Worm (Caenorhabditis elegans) whole organism, L4 larva: Measurements from ENCODE around the gene mop-25.2.

Experiments
- F37D6.2 ChIP-seq: sonication (generic microtip); optimal IDR thresholded peaks from 2 replicates; lab custom pipeline; 2016; ENCODE audit warnings: mild to moderate bottlenecking, missing genetic modification characterization, missing compliant biosample characterization
- F49E8.2 ChIP-seq: sonication (generic microtip); optimal IDR thresholded peaks from 2 replicates; lab custom pipeline; 2016; ENCODE audit warnings: missing compliant biosample characterization, mild to moderate bottlenecking, missing genetic modification characterization, borderline replicate concordance
- Y48G9A.11 ChIP-seq: fragments of 200-800 bp; sonication (Bioruptor generic); IDR thresholded peaks from 2 replicates; pipeline ENCODE4 v1.3.6; 2022; ENCODE audit warnings: missing genetic modification reagents, missing genetic modification characterization, missing compliant biosample characterization
- aly-2 ChIP-seq: sonication (generic microtip); optimal IDR thresholded peaks from 2 replicates; lab custom pipeline; 2018; ENCODE audit warnings: missing biosample characterization, missing genetic modification characterization
- ama-1 ChIP-seq: fragments of 150-350 bp; optimal IDR thresholded peaks from 2 replicates; lab custom pipeline; 2014; ENCODE audit warnings: inconsistent platforms, mixed read lengths
- arid-1 ChIP-seq: fragments of 200-800 bp; sonication (Bioruptor generic); conservative IDR thresholded peaks from 2 replicates; pipeline ENCODE4 v1.3.6; 2022; ENCODE audit warnings: missing genetic modification reagents, missing genetic modification characterization, missing compliant biosample characterization
- attf-4 ChIP-seq: sonication (generic microtip); optimal IDR thresholded peaks from 3 replicates; lab custom pipeline; 2017; ENCODE audit warnings: missing biosample characterization, missing genetic modification characterization
- ceh-20 ChIP-seq: fragments of 200-800 bp; sonication (Bioruptor generic); IDR thresholded peaks from 2 replicates; pipeline ENCODE4 v1.3.6; 2022; ENCODE audit warnings: missing genetic modification reagents, missing genetic modification characterization, missing compliant biosample characterization
- ceh-28 ChIP-seq: fragments of 150-350 bp; optimal IDR thresholded peaks from 2 replicates; lab custom pipeline; 2014; ENCODE audit warnings: missing biosample characterization, missing genetic modification reagents, missing genetic modification characterization
- ceh-32 ChIP-seq: sonication (generic microtip); optimal IDR thresholded peaks from 2 replicates; lab custom pipeline; 2016; ENCODE audit warnings: mild to moderate bottlenecking, missing genetic modification characterization, missing compliant biosample characterization; ENCODE audit not compliant: poor library complexity
- ceh-62 ChIP-seq: sonication (generic microtip); optimal IDR thresholded peaks from 2 replicates; lab custom pipeline; 2017; ENCODE audit warnings: missing biosample characterization, missing genetic modification characterization
- cey-2 ChIP-seq: sonication (generic microtip); optimal IDR thresholded peaks from 3 replicates; lab custom pipeline; 2017; ENCODE audit warnings: missing genetic modification characterization, mild to moderate bottlenecking, missing compliant biosample characterization, antibody characterized with exemption, borderline replicate concordance; ENCODE audit not compliant: insufficient read depth
- ctbp-1 ChIP-seq: fragments of 200-800 bp; sonication (Bioruptor generic); IDR thresholded peaks from 2 replicates; pipeline ENCODE4 v1.3.6; 2022; ENCODE audit warnings: missing genetic modification reagents, missing genetic modification characterization, missing compliant biosample characterization
- dmd-8 ChIP-seq: fragments of 200-800 bp; sonication (Bioruptor generic); IDR thresholded peaks from 2 replicates; pipeline ENCODE4 v1.3.6; 2022; ENCODE audit warnings: missing genetic modification characterization, missing compliant biosample characterization
- dve-1 ChIP-seq: sonication (generic microtip); optimal IDR thresholded peaks from 2 replicates; lab custom pipeline; 2017; ENCODE audit warnings: antibody characterized with exemption, mild to moderate bottlenecking, missing genetic modification characterization, missing compliant biosample characterization; ENCODE audit not compliant: insufficient read depth
- egl-27 ChIP-seq: sonication (generic microtip); optimal IDR thresholded peaks from 3 replicates; lab custom pipeline; 2017; ENCODE audit warnings: missing biosample characterization, missing genetic modification reagents, missing genetic modification characterization
- fkh-10 ChIP-seq: fragments of 150-350 bp; optimal IDR thresholded peaks from 2 replicates; lab custom pipeline; 2014; ENCODE audit warnings: missing biosample characterization, missing genetic modification reagents, missing genetic modification characterization
- gei-8 ChIP-seq: fragments of 200-800 bp; sonication (Bioruptor generic); optimal IDR thresholded peaks from 2 replicates; lab custom pipeline; 2018; ENCODE audit warnings: mild to moderate bottlenecking, missing genetic modification characterization, missing compliant biosample characterization
- jun-1 ChIP-seq: fragments of 150-350 bp; optimal IDR thresholded peaks from 2 replicates; lab custom pipeline; 2014; ENCODE audit warnings: missing biosample characterization, missing genetic modification reagents, missing genetic modification characterization
- lim-7 ChIP-seq: fragments of 200-800 bp; sonication (Bioruptor generic); IDR thresholded peaks from 2 replicates; pipeline ENCODE4 v1.3.6; 2022; ENCODE audit warnings: missing genetic modification characterization, missing compliant biosample characterization
- lin-15B ChIP-seq: fragments of 150-350 bp; sonication (generic microtip); optimal IDR thresholded peaks from 3 replicates; lab custom pipeline; 2014; ENCODE audit warnings: missing biosample characterization, missing genetic modification characterization
- lin-29 ChIP-seq: fragments of 200-800 bp; sonication (Bioruptor generic); IDR thresholded peaks from 2 replicates; pipeline ENCODE4 v1.3.6; 2022; ENCODE audit warnings: missing genetic modification reagents, missing genetic modification characterization, missing compliant biosample characterization
- madf-9 ChIP-seq: fragments of 200-800 bp; sonication (Bioruptor generic); conservative IDR thresholded peaks from 2 replicates; pipeline ENCODE4 v1.3.6; 2022; ENCODE audit warnings: missing genetic modification reagents, missing genetic modification characterization, missing compliant biosample characterization
- mdl-1 ChIP-seq, 2 experiments: fragments of 150-350 bp in 1 of 2; sonication (generic microtip) in 1 of 2; optimal IDR thresholded peaks; 2 replicates each; lab custom pipeline; 2014 to 2017; ENCODE audit warnings: missing biosample characterization in 2 of 2, missing genetic modification characterization in 2 of 2
- mdt-29 ChIP-seq: fragments of 200-800 bp; sonication (Bioruptor generic); IDR thresholded peaks from 2 replicates; pipeline ENCODE4 v1.3.6; 2022; ENCODE audit warnings: missing genetic modification reagents, missing genetic modification characterization, missing compliant biosample characterization
- mxl-2 ChIP-seq: fragments of 200-800 bp; sonication (Bioruptor generic); conservative IDR thresholded peaks from 2 replicates; pipeline ENCODE4 v1.3.6; 2022; ENCODE audit warnings: missing genetic modification reagents, missing genetic modification characterization, missing compliant biosample characterization
- mxl-3 ChIP-seq: fragments of 200-800 bp; sonication (Bioruptor generic); optimal IDR thresholded peaks from 2 replicates; lab custom pipeline; 2018; ENCODE audit warnings: mild to moderate bottlenecking, missing genetic modification characterization, missing compliant biosample characterization
- nhr-102 ChIP-seq: sonication (generic microtip); optimal IDR thresholded peaks from 2 replicates; lab custom pipeline; 2016; ENCODE audit warnings: mild to moderate bottlenecking, missing genetic modification characterization, moderate library complexity, missing compliant biosample characterization
- nhr-111 ChIP-seq: fragments of 200-800 bp; sonication (Bioruptor generic); optimal IDR thresholded peaks from 2 replicates; lab custom pipeline; 2018; ENCODE audit warnings: mild to moderate bottlenecking, missing genetic modification characterization, missing compliant biosample characterization
- nhr-237 ChIP-seq: sonication (generic microtip); optimal IDR thresholded peaks from 2 replicates; lab custom pipeline; 2017; ENCODE audit warnings: missing biosample characterization, missing genetic modification characterization
- nhr-25 ChIP-seq: sonication (generic microtip); optimal IDR thresholded peaks from 2 replicates; lab custom pipeline; 2017; ENCODE audit warnings: missing genetic modification characterization, mild to moderate bottlenecking, missing compliant biosample characterization, antibody characterized with exemption, moderate library complexity, borderline replicate concordance; ENCODE audit not compliant: insufficient read depth
- nhr-28 ChIP-seq: fragments of 150-350 bp; optimal IDR thresholded peaks from 2 replicates; lab custom pipeline; 2014; ENCODE audit warnings: missing biosample characterization, missing genetic modification characterization
- nhr-42 ChIP-seq: fragments of 200-800 bp; sonication (Bioruptor generic); IDR thresholded peaks from 2 replicates; pipeline ENCODE4 v1.3.6; 2022; ENCODE audit warnings: missing genetic modification characterization, missing compliant biosample characterization
- nhr-48 ChIP-seq: sonication (generic microtip); optimal IDR thresholded peaks from 2 replicates; lab custom pipeline; 2016; ENCODE audit warnings: mild to moderate bottlenecking, missing genetic modification characterization, missing compliant biosample characterization
- nhr-6 ChIP-seq: fragments of 150-350 bp; optimal IDR thresholded peaks from 2 replicates; lab custom pipeline; 2014; ENCODE audit warnings: missing biosample characterization, missing genetic modification characterization
- nhr-77 ChIP-seq: fragments of 150-350 bp; optimal IDR thresholded peaks from 2 replicates; lab custom pipeline; 2014; ENCODE audit warnings: missing biosample characterization, missing genetic modification characterization
- pha-4 ChIP-seq, 2 experiments: fragments of 150-350 bp in 1 of 2; fragments of 200-800 bp in 1 of 2; sonication (Bioruptor generic) in 1 of 2; IDR thresholded peaks in 1 of 2; optimal IDR thresholded peaks in 1 of 2; 2 replicates each; pipeline versions ENCODE4 v1.3.6 to Lab custom; 2014 to 2022; ENCODE audit warnings: missing genetic modification characterization in 2 of 2, missing genetic modification reagents in 2 of 2, missing biosample characterization in 1 of 2, missing compliant biosample characterization in 1 of 2
- php-3 ChIP-seq: fragments of 200-800 bp; sonication (Bioruptor generic); IDR thresholded peaks from 2 replicates; pipeline ENCODE4 v1.3.6; 2022; ENCODE audit warnings: missing genetic modification reagents, missing genetic modification characterization, missing compliant biosample characterization
- pqm-1 ChIP-seq: sonication (generic microtip); optimal IDR thresholded peaks from 2 replicates; lab custom pipeline; 2017; ENCODE audit warnings: missing biosample characterization, missing genetic modification characterization
- rbr-2 ChIP-seq: sonication (generic microtip); optimal IDR thresholded peaks from 2 replicates; lab custom pipeline; 2016; ENCODE audit warnings: missing genotype, missing genetic modification characterization, missing compliant biosample characterization
- set-16 ChIP-seq: fragments of 200-800 bp; sonication (Bioruptor generic); IDR thresholded peaks from 2 replicates; pipeline ENCODE4 v1.3.6; 2022; ENCODE audit warnings: missing genetic modification reagents, missing genetic modification characterization, missing compliant biosample characterization
- skn-1 ChIP-seq: fragments of 150-350 bp; optimal IDR thresholded peaks from 2 replicates; lab custom pipeline; 2014; ENCODE audit warnings: missing biosample characterization, missing genetic modification characterization
- snpc-4 ChIP-seq: fragments of 150-350 bp; optimal IDR thresholded peaks from 2 replicates; lab custom pipeline; 2014; ENCODE audit warnings: missing biosample characterization, missing genetic modification characterization
- spr-1 ChIP-seq: sonication (generic microtip); optimal IDR thresholded peaks from 2 replicates; lab custom pipeline; 2016; ENCODE audit warnings: mild to moderate bottlenecking, missing genetic modification characterization, missing compliant biosample characterization
- tra-1 ChIP-seq: fragments of 200-800 bp; sonication (Bioruptor generic); IDR thresholded peaks from 2 replicates; pipeline ENCODE4 v1.3.6; 2022; ENCODE audit warnings: missing genetic modification reagents, missing genetic modification characterization, missing compliant biosample characterization
- unc-39 ChIP-seq: sonication (generic microtip); optimal IDR thresholded peaks from 2 replicates; lab custom pipeline; 2017; ENCODE audit warnings: missing biosample characterization, missing genetic modification characterization
- unc-62 ChIP-seq, 3 experiments: fragments of 150-350 bp in 1 of 3; sonication (generic microtip); optimal IDR thresholded peaks in 2 of 3; peaks in 1 of 3; 1 replicate in 1 of 3; 2 replicates in 2 of 3; lab custom pipeline; 2014 to 2017; ENCODE audit warnings: missing biosample characterization in 3 of 3, missing genetic modification characterization in 3 of 3, missing genetic modification reagents in 3 of 3, missing genotype in 1 of 3
- vab-7 ChIP-seq: fragments of 200-800 bp; sonication (Bioruptor generic); IDR thresholded peaks from 2 replicates; pipeline ENCODE4 v1.3.6; 2022; ENCODE audit warnings: missing genetic modification reagents, missing genetic modification characterization, missing compliant biosample characterization
- zfp-2 ChIP-seq: sonication (generic microtip); optimal IDR thresholded peaks from 2 replicates; lab custom pipeline; 2016; ENCODE audit warnings: mild to moderate bottlenecking, missing genetic modification characterization, missing compliant biosample characterization
- zip-2 ChIP-seq: fragments of 150-350 bp; optimal IDR thresholded peaks from 2 replicates; lab custom pipeline; 2014; ENCODE audit warnings: missing biosample characterization, missing genetic modification characterization
- ztf-11 ChIP-seq: fragments of 150-350 bp; optimal IDR thresholded peaks from 2 replicates; lab custom pipeline; 2014; ENCODE audit warnings: missing biosample characterization, missing genetic modification characterization

Gene mop-25.2

ce11 chrII:9746069-9746468 lies 42.6 kb upstream of the mop-25.2 start, which contains the start of the genes Y53C12B.1 and nos-3 (continued):
- TF ChIP-seq F37D6.2 (tag; lab: Kevin White, UChicago) (no peak), arid-1 (GFP tag; lab: Robert Waterston, UW) (peak; percentile 57; the same call in 1 of the 2 replicates), ceh-32 (tag; lab: Kevin White, UChicago) (no peak), fkh-10 (peak; percentile 24), aly-2 (no peak), skn-1 (tag; lab: Kevin White, UChicago) (no peak), nhr-111 (GFP tag; lab: Kevin White, UChicago) (no peak), jun-1 (no peak), nhr-102 (tag; lab: Kevin White, UChicago) (no peak), set-16 (GFP tag; lab: Robert Waterston, UW) (no peak), nhr-42 (GFP tag; lab: Robert Waterston, UW) (no peak), mdt-29 (no peak), dve-1 (tag; lab: Kevin White, UChicago) (peak; percentile 73), zip-2 (no peak), attf-4 (tag; lab: Kevin White, UChicago) (no peak), mxl-2 (GFP tag; lab: Robert Waterston, UW) (no peak), Y48G9A.11 (GFP tag; lab: Robert Waterston, UW) (no peak), nhr-25 (peak; percentile 85), nhr-28 (tag; lab: Kevin White, UChicago) (peak; percentile 55), ctbp-1 (GFP tag; lab: Robert Waterston, UW) (no peak), lin-29 (GFP tag; lab: Robert Waterston, UW) (no peak), gei-8 (no peak), nhr-6 (tag; lab: Kevin White, UChicago) (peak; percentile 68), ama-1 (peak; percentile 54), unc-62 (GFP tag; optimal IDR thresholded peaks at IDR 0.05 in 1 of 2; lab: Kevin White, UChicago) (peak in 1 of 2 experiments; percentile 88), unc-62 (tag; optimal IDR thresholded peaks at IDR 0.05; lab: Kevin White, UChicago) (no peak), cey-2 (tag; lab: Kevin White, UChicago) (no peak), nhr-48 (tag; lab: Kevin White, UChicago) (no peak), lim-7 (no peak), unc-39 (no peak), snpc-4 (tag; lab: Kevin White, UChicago) (no peak), dmd-8 (GFP tag; lab: Robert Waterston, UW) (no peak), tra-1 (0 out of 2 replicates have a peak, but pooled peaks have one; percentile 34), ztf-11 (tag; lab: Kevin White, UChicago) (no peak), zfp-2 (tag; lab: Kevin White, UChicago) (no peak), nhr-237 (no peak), F49E8.2 (no peak), rbr-2 (peak; percentile 45), lin-15B (tag; lab: Kevin White, UChicago) (no peak), ceh-20 (GFP tag; lab: Robert Waterston, UW) (0 out of 2 replicates have a peak, but pooled peaks have one; percentile 13), mxl-3 (no peak), ceh-28 (tag; lab: Kevin White, UChicago) (no peak), egl-27 (tag; lab: Kevin White, UChicago) (no peak), pqm-1 (tag; lab: Kevin White, UChicago) (no peak), nhr-77 (peak; percentile 59), madf-9 (GFP tag; lab: Robert Waterston, UW) (no peak), ceh-62 (no peak), php-3 (GFP tag; lab: Robert Waterston, UW) (0 out of 2 replicates have a peak, but pooled peaks have one; percentile 16), spr-1 (no peak), mdl-1 (tag; optimal IDR thresholded peaks at IDR 0.05; lab: Kevin White, UChicago) (no peak), vab-7 (no peak), pha-4 (GFP tag; IDR thresholded peaks at IDR 0.05; lab: Robert Waterston, UW) (no peak), pha-4 (tag; optimal IDR thresholded peaks at IDR 0.05; lab: Kevin White, UChicago) (peak; percentile 79)
